Fruit fly (Drosophila melanogaster): ENCODE results near the gene CG32104.

DNA sequence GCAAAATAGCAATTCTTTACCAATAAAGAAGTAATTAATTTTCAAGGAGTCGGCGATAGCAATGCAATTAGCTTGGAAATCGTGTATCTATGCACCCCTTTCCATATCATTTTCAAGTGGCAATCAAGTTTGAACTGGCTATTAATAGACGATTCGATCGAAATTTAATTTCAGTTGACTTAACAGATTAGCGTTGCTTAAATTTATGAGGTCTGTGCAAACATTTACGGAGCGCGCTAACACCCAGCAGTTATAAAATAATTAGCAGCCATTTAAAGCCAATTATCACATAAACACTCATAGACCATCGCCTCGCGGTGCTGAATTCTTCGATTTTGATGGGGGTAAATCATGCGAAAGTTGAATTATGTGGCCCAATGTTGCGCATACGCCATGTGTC lies 6.4 kb downstream of the CG32104 start:
- TF ChIP-seq CG6683 (GFP tag; optimal IDR thresholded peaks at IDR 0.05) (no peak), Nf-YA (GFP tag; IDR thresholded peaks at IDR 0.05) (no peak), ase (GFP tag; IDR thresholded peaks at IDR 0.05) (no peak), CG1529 (GFP tag; optimal IDR thresholded peaks at IDR 0.05) (no peak), tgo (GFP tag; IDR thresholded peaks at IDR 0.05) (no peak), gro (GFP tag; optimal IDR thresholded peaks at IDR 0.05) (peak; percentile 26)
